Worm (Caenorhabditis elegans) whole organism, L1 larva: ENCODE results near the gene srh-11.

Experiments
- C04F5.9 ChIP-seq: sonication (generic microtip); optimal IDR thresholded peaks from 2 replicates; lab custom pipeline; 2016; ENCODE audit warnings: missing genetic modification characterization, missing compliant biosample characterization
- C16A3.4 ChIP-seq: fragments of 150-350 bp; optimal IDR thresholded peaks from 2 replicates; lab custom pipeline; 2014; ENCODE audit warnings: missing biosample characterization, missing genetic modification characterization
- ama-1 ChIP-seq: fragments of 150-350 bp; optimal IDR thresholded peaks from 2 replicates; lab custom pipeline; 2014
- blmp-1 ChIP-seq: fragments of 150-350 bp; optimal IDR thresholded peaks from 2 replicates; lab custom pipeline; 2014; ENCODE audit warnings: missing biosample characterization, missing genetic modification characterization
- ceh-63 ChIP-seq: fragments of 200-800 bp; sonication (Bioruptor generic); optimal IDR thresholded peaks from 2 replicates; lab custom pipeline; 2018; ENCODE audit warnings: mild to moderate bottlenecking, missing genetic modification characterization, missing compliant biosample characterization
- ceh-8 ChIP-seq: fragments of 200-800 bp; sonication (Bioruptor generic); optimal IDR thresholded peaks from 2 replicates; lab custom pipeline; 2018; ENCODE audit warnings: mild to moderate bottlenecking, missing genetic modification characterization, moderate library complexity, missing compliant biosample characterization
- ces-1 ChIP-seq: fragments of 150-350 bp; optimal IDR thresholded peaks from 2 replicates; lab custom pipeline; 2014; ENCODE audit warnings: missing biosample characterization, missing genetic modification reagents, missing genetic modification characterization
- dsc-1 ChIP-seq: sonication (generic microtip); optimal IDR thresholded peaks from 2 replicates; lab custom pipeline; 2016; ENCODE audit warnings: mild to moderate bottlenecking, missing genetic modification characterization, missing compliant biosample characterization
- efl-1 ChIP-seq, 4 experiments: fragments of 150-350 bp; optimal IDR thresholded peaks in 3 of 4; peaks in 1 of 4; 1 replicate in 1 of 4; 2 replicates in 3 of 4; lab custom pipeline; 2014; ENCODE audit warnings: missing biosample characterization in 2 of 4, missing genetic modification characterization in 2 of 4, missing genetic modification reagents in 2 of 4
- egl-13 ChIP-seq: sonication (generic microtip); optimal IDR thresholded peaks from 2 replicates; lab custom pipeline; 2016; ENCODE audit warnings: missing genotype, missing genetic modification reagents, missing genetic modification characterization, missing compliant biosample characterization
- egl-27 ChIP-seq, 2 experiments: fragments of 150-350 bp in 1 of 2; sonication (generic microtip); optimal IDR thresholded peaks; 3 replicates each; lab custom pipeline; 2017 to 2018; ENCODE audit warnings: missing biosample characterization in 2 of 2, missing genetic modification characterization in 2 of 2, missing genetic modification reagents in 2 of 2
- elt-2 ChIP-seq: sonication (generic microtip); optimal IDR thresholded peaks from 2 replicates; lab custom pipeline; 2016; ENCODE audit warnings: missing genetic modification characterization, mild to moderate bottlenecking, inconsistent platforms, missing compliant biosample characterization, missing genetic modification reagents
- elt-3 ChIP-seq, 6 experiments: fragments of 150-350 bp in 1 of 6; sonication (generic microtip); optimal IDR thresholded peaks; 2 replicates each; lab custom pipeline; 2017 to 2018; ENCODE audit warnings: missing biosample characterization in 6 of 6, missing genetic modification characterization in 6 of 6, inconsistent platforms in 1 of 6
- ets-5 ChIP-seq: fragments of 200-800 bp; sonication (Bioruptor generic); IDR thresholded peaks from 2 replicates; pipeline ENCODE4 v1.3.6; 2022; ENCODE audit warnings: missing genetic modification characterization, missing compliant biosample characterization
- fkh-10 ChIP-seq: sonication (generic microtip); optimal IDR thresholded peaks from 2 replicates; lab custom pipeline; 2017; ENCODE audit warnings: missing biosample characterization, missing genetic modification reagents, missing genetic modification characterization
- fkh-4 ChIP-seq: sonication (generic microtip); optimal IDR thresholded peaks from 2 replicates; lab custom pipeline; 2016; ENCODE audit warnings: missing compliant biosample characterization, missing genetic modification characterization, borderline replicate concordance
- fos-1 ChIP-seq: fragments of 150-350 bp; optimal IDR thresholded peaks from 2 replicates; lab custom pipeline; 2014; ENCODE audit warnings: missing biosample characterization, missing genetic modification characterization
- hlh-17 ChIP-seq: fragments of 200-800 bp; sonication (Bioruptor generic); optimal IDR thresholded peaks from 2 replicates; lab custom pipeline; 2018; ENCODE audit warnings: missing genetic modification characterization, mild to moderate bottlenecking, missing compliant biosample characterization, moderate library complexity, borderline replicate concordance
- hlh-4 ChIP-seq: sonication (generic microtip); optimal IDR thresholded peaks from 2 replicates; lab custom pipeline; 2016; ENCODE audit warnings: mild to moderate bottlenecking, missing genetic modification characterization, missing compliant biosample characterization
- irx-1 ChIP-seq: sonication (generic microtip); optimal IDR thresholded peaks from 2 replicates; lab custom pipeline; 2016; ENCODE audit warnings: missing genetic modification characterization, missing compliant biosample characterization
- jun-1 ChIP-seq: fragments of 150-350 bp; optimal IDR thresholded peaks from 2 replicates; lab custom pipeline; 2014; ENCODE audit warnings: missing biosample characterization, missing genetic modification reagents, missing genetic modification characterization
- lin-14 ChIP-seq: fragments of 200-800 bp; sonication (Bioruptor generic); optimal IDR thresholded peaks from 2 replicates; lab custom pipeline; 2018; ENCODE audit warnings: mild to moderate bottlenecking, missing genetic modification characterization, moderate library complexity, missing compliant biosample characterization
- lin-35 ChIP-seq, 2 experiments: fragments of 150-350 bp; optimal IDR thresholded peaks; 2 replicates each; lab custom pipeline; 2014; ENCODE audit warnings: missing biosample characterization in 2 of 2, missing genetic modification characterization in 2 of 2, missing genetic modification reagents in 2 of 2
- lir-3 ChIP-seq: sonication (generic microtip); optimal IDR thresholded peaks from 2 replicates; lab custom pipeline; 2016; ENCODE audit warnings: mild to moderate bottlenecking, missing genetic modification characterization, moderate library complexity, missing compliant biosample characterization; ENCODE audit not compliant: poor library complexity
- mab-9 ChIP-seq: fragments of 200-800 bp; sonication (Bioruptor generic); IDR thresholded peaks from 2 replicates; pipeline ENCODE4 v1.3.6; 2022; ENCODE audit warnings: missing genetic modification reagents, missing genetic modification characterization, missing compliant biosample characterization
- mef-2 ChIP-seq: fragments of 150-350 bp; optimal IDR thresholded peaks from 2 replicates; lab custom pipeline; 2014; ENCODE audit warnings: missing biosample characterization, missing genetic modification characterization
- nhr-11 ChIP-seq: fragments of 150-350 bp; optimal IDR thresholded peaks from 2 replicates; lab custom pipeline; 2014; ENCODE audit warnings: missing biosample characterization, missing genetic modification characterization
- nhr-20 ChIP-seq: sonication (generic microtip); optimal IDR thresholded peaks from 2 replicates; lab custom pipeline; 2016; ENCODE audit warnings: mild to moderate bottlenecking, missing genetic modification characterization, missing compliant biosample characterization
- nhr-237 ChIP-seq: fragments of 150-350 bp; optimal IDR thresholded peaks from 2 replicates; lab custom pipeline; 2014; ENCODE audit warnings: missing biosample characterization, missing genetic modification characterization
- nhr-71 ChIP-seq: sonication (generic microtip); optimal IDR thresholded peaks from 2 replicates; lab custom pipeline; 2016; ENCODE audit warnings: mild to moderate bottlenecking, missing genetic modification characterization, moderate library complexity, missing compliant biosample characterization
- nhr-76 ChIP-seq: sonication (generic microtip); optimal IDR thresholded peaks from 2 replicates; lab custom pipeline; 2017; ENCODE audit warnings: missing biosample characterization, missing genetic modification characterization
- nhr-85 ChIP-seq: sonication (generic microtip); peaks from one replicate; lab custom pipeline; 2016; ENCODE audit warnings: missing genetic modification characterization, inconsistent platforms, missing compliant biosample characterization
- skn-1 ChIP-seq: fragments of 150-350 bp; optimal IDR thresholded peaks from 2 replicates; lab custom pipeline; 2014; ENCODE audit warnings: missing biosample characterization, missing genetic modification characterization
- swsn-7 ChIP-seq: sonication (generic microtip); optimal IDR thresholded peaks from 2 replicates; lab custom pipeline; 2016; ENCODE audit warnings: missing genetic modification characterization, missing compliant biosample characterization
- tlp-1 ChIP-seq: fragments of 150-350 bp; optimal IDR thresholded peaks from 2 replicates; lab custom pipeline; 2014; ENCODE audit warnings: missing biosample characterization, missing genetic modification characterization
- unc-98 ChIP-seq: fragments of 200-800 bp; sonication (Bioruptor generic); IDR thresholded peaks from 2 replicates; pipeline ENCODE4 v1.3.6; 2022; ENCODE audit warnings: missing genetic modification characterization, missing compliant biosample characterization
- vab-15 ChIP-seq: sonication (generic microtip); optimal IDR thresholded peaks from 2 replicates; lab custom pipeline; 2017; ENCODE audit warnings: missing genotype, mild to moderate bottlenecking, missing genetic modification characterization, missing compliant biosample characterization
- xbp-1 ChIP-seq: sonication (generic microtip); optimal IDR thresholded peaks from 2 replicates; lab custom pipeline; 2016; ENCODE audit warnings: missing genetic modification characterization, missing compliant biosample characterization
- ztf-11 ChIP-seq, 2 experiments: sonication (generic microtip); optimal IDR thresholded peaks; 2 replicates each; lab custom pipeline; 2016 to 2017; ENCODE audit warnings: missing genetic modification characterization in 2 of 2, missing biosample characterization in 1 of 2, missing compliant biosample characterization in 1 of 2

srh-11 gene

DNA sequence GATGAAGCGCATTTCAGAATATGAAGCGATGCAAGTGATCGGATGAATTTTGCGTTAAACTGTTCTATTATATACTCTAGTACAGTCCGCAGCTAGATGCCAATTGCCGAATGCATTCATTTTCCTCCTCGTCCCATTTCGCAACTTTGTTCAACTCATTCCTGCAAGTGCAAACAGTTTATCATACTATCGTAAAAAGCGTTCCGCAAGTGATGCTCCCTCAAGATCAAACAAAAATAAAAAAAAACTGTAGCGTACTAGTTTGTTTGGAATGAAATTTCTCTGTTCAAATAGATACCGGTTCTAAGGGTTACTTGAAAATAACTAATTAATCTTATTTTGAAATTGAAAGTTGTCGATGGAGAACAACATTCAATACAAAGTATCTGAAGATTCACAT is 2.0 kb upstream of the srh-11 start, which contains the start of gene pqn-57:
TSS of gene pqn-57 (minus strand) at position 101 of the 400 bp plus-strand sequence.
- TF ChIP-seq fkh-4 (tag; lab: Kevin White, UChicago) = no peak
- TF ChIP-seq C16A3.4 (tag; lab: Kevin White, UChicago) = no peak
- no peak for TF ChIP-seq mef-2 (tag; lab: Kevin White, UChicago)
- TF ChIP-seq efl-1 (optimal IDR thresholded peaks at IDR 0.05; lab: Kevin White, UChicago) = no peak
- TF ChIP-seq efl-1 (GFP tag; optimal IDR thresholded peaks at IDR 0.05 in 1 of 2; lab: Kevin White, UChicago) = no peak
- TF ChIP-seq irx-1 (tag; lab: Kevin White, UChicago) = no peak
- TF ChIP-seq ceh-63 (GFP tag; lab: Kevin White, UChicago) = no peak
- TF ChIP-seq tlp-1 (tag; lab: Kevin White, UChicago) = no peak

DNA sequence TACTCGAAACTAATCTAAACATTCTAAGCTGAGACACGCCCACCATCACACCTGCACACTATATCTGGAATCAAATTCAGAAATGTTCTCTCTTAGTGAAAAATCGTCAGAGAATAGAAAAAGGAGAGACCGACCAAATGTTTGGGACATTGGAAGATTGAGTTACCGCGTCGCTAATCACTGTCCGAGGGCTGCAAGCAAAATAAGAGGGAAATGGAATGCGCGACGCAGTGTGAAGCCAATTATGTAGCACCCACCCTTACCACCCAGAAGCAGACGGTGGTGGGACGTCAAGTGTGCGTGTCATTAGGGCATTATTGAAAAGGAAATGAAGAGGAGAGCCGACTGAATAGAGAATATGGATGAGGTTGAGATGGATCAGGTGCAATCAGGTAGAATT is 7.3 kb downstream of the srh-11 start:
- TF ChIP-seq tlp-1 (tag; lab: Kevin White, UChicago) = no peak
- TF ChIP-seq elt-2 = no peak
- TF ChIP-seq ceh-63 (GFP tag; lab: Kevin White, UChicago) = no peak
- TF ChIP-seq lin-14 (GFP tag; lab: Kevin White, UChicago) = peak; percentile 40
- no peak for TF ChIP-seq swsn-7
- TF ChIP-seq ets-5 (GFP tag; lab: Robert Waterston, UW) = no peak
- TF ChIP-seq skn-1 (tag; lab: Kevin White, UChicago) = no peak
- TF ChIP-seq, all 84 proteins: peak for 1

DNA sequence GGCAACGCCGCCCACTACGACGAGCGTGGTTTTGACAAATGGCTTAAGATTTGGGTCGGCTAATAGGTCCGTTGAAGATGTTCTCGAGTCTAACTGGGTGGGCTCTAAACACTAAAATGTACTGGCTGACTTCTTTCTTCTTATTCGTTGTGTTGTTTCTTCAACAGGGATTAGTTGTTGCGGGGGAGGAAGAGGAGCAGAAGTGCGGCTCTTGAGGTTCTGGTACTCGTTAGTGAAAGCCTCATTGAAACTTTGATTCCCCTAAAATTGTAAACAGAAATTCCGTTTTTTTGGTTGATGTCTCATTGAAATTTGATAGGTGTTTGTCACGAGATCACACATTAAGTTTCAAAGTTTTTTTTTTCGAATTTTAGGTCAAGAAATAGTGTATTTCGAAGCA is 8.1 kb downstream of the srh-11 start:
- TF ChIP-seq hlh-4 (tag; lab: Kevin White, UChicago) = no peak
- TF ChIP-seq nhr-237 (tag; lab: Kevin White, UChicago) = no peak
- no peak for TF ChIP-seq fkh-4 (tag; lab: Kevin White, UChicago)
- no peak for TF ChIP-seq irx-1 (tag; lab: Kevin White, UChicago)
- TF ChIP-seq lir-3 (tag; lab: Kevin White, UChicago) = no peak
- no peak for TF ChIP-seq vab-15
- TF ChIP-seq dsc-1 = peak; percentile 69

DNA sequence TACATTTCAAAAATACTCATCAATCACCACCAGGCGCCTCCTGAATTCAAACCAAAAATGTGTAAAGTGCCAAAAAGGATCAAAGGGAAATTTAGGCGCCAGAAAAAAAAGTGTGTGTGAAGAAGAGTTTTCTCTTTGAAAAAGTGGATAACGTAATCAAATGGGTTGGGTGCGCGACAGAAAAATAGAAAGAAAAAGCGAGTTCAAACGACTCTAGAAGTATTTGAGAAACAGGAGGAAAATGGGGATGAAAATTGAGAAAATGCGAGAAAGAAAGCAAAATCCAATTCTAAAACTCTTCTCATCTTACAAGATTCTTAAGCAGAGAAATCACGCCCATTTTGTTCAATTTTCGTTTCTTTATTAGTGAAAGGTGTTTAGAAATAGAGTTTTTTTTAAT is 10.4 kb downstream of the srh-11 start:
- TF ChIP-seq ceh-8 (GFP tag; lab: Kevin White, UChicago) (no peak), fkh-10 (GFP tag; lab: Kevin White, UChicago) (peak; percentile 39), nhr-85 (tag; lab: Kevin White, UChicago) (peak; percentile 18), lin-14 (GFP tag; lab: Kevin White, UChicago) (peak; percentile 9)

DNA sequence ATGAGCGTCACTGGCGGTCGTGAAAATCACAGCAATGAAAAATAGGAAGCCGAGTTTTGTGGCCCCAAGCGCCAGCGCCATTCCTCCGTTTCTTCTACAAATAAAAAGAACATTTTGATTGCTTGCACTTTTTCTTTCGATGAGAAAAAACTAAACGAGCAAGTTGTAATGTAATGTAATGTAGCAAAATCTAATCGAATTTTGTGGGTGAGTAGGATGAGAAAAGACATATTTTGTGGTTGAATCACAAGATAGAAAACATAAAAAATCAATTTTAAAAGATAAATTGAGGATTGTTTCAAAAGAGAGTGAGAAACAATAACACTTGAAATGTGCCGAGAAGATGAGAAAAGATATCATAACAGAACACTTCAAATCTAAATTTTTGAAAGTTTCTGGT is 11.2 kb downstream of the srh-11 start, which contains the start of gene R09F10.5:
TSS of gene R09F10.5 (minus strand) at position 101 of the 400 bp plus-strand sequence.
- no peak for TF ChIP-seq C04F5.9 (tag; lab: Kevin White, UChicago)
- TF ChIP-seq ces-1 (GFP tag; lab: Kevin White, UChicago) = peak; percentile 19
- no peak for TF ChIP-seq ama-1 (lab: Kevin White, UChicago)
- peak; percentile 15 for TF ChIP-seq lin-14 (GFP tag; lab: Kevin White, UChicago)

DNA sequence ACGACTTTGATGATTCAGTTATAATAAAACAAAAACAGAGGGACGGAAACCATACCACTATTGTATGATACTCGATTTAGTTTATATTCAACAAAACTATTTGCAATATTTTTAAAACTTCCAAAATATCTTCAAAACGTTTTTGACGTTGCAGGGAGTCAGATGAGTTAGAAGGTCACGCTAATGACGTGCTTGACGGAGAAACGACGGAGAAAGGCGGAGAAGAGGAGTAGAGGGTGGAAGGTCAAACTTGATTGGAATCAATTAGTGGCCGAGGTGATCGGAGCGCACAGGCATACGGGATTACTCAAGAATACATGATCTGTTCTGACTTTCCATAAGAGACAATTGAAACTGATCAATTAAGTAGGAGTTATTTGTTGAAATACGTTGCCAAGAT is 16.0 kb downstream of the srh-11 start:
- TF ChIP-seq ces-1 (GFP tag; lab: Kevin White, UChicago) (no peak), jun-1 (tag; lab: Kevin White, UChicago) (no peak), nhr-20 (tag; lab: Kevin White, UChicago) (peak; percentile 28), nhr-11 (tag; lab: Kevin White, UChicago) (no peak), egl-13 (tag; lab: Kevin White, UChicago) (no peak), nhr-76 (tag; lab: Kevin White, UChicago) (no peak), ceh-63 (GFP tag; lab: Kevin White, UChicago) (no peak), unc-98 (GFP tag; lab: Robert Waterston, UW) (no peak), xbp-1 (tag; lab: Kevin White, UChicago) (no peak), lin-35 (GFP tag; optimal IDR thresholded peaks at IDR 0.05; lab: Kevin White, UChicago) (no peak), nhr-71 (tag; lab: Kevin White, UChicago) (no peak), efl-1 (optimal IDR thresholded peaks at IDR 0.05; lab: Kevin White, UChicago) (no peak), efl-1 (GFP tag; optimal IDR thresholded peaks at IDR 0.05 in 1 of 2; lab: Kevin White, UChicago) (peak in 1 of 2 experiments; percentile 90), ets-5 (GFP tag; lab: Robert Waterston, UW) (no peak), swsn-7 (no peak), blmp-1 (tag; lab: Kevin White, UChicago) (peak; percentile 69), skn-1 (tag; lab: Kevin White, UChicago) (no peak), ztf-11 (tag; optimal IDR thresholded peaks at IDR 0.05; lab: Kevin White, UChicago) (no peak), elt-3 (tag; optimal IDR thresholded peaks at IDR 0.05; lab: Kevin White, UChicago) (no peak), egl-27 (tag; optimal IDR thresholded peaks at IDR 0.05; lab: Kevin White, UChicago) (no peak), nhr-85 (tag; lab: Kevin White, UChicago) (peak; percentile 73), fos-1 (no peak), tlp-1 (tag; lab: Kevin White, UChicago) (no peak), irx-1 (tag; lab: Kevin White, UChicago) (no peak), hlh-17 (GFP tag; lab: Kevin White, UChicago) (no peak), lin-14 (GFP tag; lab: Kevin White, UChicago) (peak; percentile 21), mab-9 (GFP tag; lab: Robert Waterston, UW) (no peak)
